Worm (Caenorhabditis elegans) whole organism, late embryonic: ENCODE results near the gene cyp-34A7.

Source experiments
- elt-2 ChIP-seq: sonication (generic microtip); optimal IDR thresholded peaks from 2 replicates; lab custom pipeline; 2016; ENCODE audit warnings: missing genetic modification reagents, missing genetic modification characterization, missing compliant biosample characterization
- lim-6 ChIP-seq: sonication (generic microtip); optimal IDR thresholded peaks from 2 replicates; lab custom pipeline; 2016; ENCODE audit warnings: missing genetic modification characterization, missing compliant biosample characterization
- lin-11 ChIP-seq: fragments of 200-800 bp; sonication (Bioruptor generic); optimal IDR thresholded peaks from 2 replicates; lab custom pipeline; 2018; ENCODE audit warnings: mild to moderate bottlenecking, missing genetic modification characterization, missing compliant biosample characterization
- pat-9 ChIP-seq: fragments of 200-800 bp; sonication (Bioruptor generic); optimal IDR thresholded peaks from 2 replicates; lab custom pipeline; 2018; ENCODE audit warnings: mild to moderate bottlenecking, missing genetic modification characterization, moderate library complexity, missing compliant biosample characterization

DNA sequence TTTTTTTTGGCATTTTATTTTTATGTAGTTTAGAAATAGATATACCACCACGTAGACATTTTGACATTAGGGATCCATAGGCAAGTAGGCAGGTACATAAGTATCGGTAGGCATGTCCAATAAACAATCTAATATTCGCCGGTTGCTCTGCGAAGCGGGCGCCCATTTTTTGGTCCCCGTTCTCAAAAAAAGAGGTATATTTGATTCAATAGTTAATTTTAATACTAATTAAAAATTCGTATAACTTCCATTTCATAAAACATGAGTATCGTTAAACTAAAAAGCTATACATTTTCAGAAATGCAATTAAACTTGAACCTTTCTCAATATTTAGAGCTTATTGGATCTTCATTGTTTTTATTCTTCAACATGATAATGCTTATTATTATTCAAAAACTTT lies 13.3 kb upstream of the cyp-34A7 start, which contains the start of gene str-83:
- TF ChIP-seq lin-11 (tag; lab: Kevin White, UChicago) (no peak), pat-9 (no peak), lim-6 (tag; lab: Kevin White, UChicago) (no peak), elt-2 (tag; lab: Kevin White, UChicago) (no peak)
